Fruit fly (Drosophila melanogaster) whole organism, embryonic: Measurements from ENCODE around the gene CG42390.

Source experiments
- CG1792 ChIP-seq: fragments of 200-800 bp; sonication (Bioruptor generic); optimal IDR thresholded peaks from 2 replicates; lab custom pipeline; 2016; ENCODE audit warnings: missing biosample characterization, missing genetic modification characterization
- Hr78 ChIP-seq, 2 experiments: fragments of 200-800 bp in 1 of 2; fragments of >200 bp in 1 of 2; sonication (Bioruptor generic) in 1 of 2; optimal IDR thresholded peaks; 2 replicates each; lab custom pipeline; 2017 to 2019; ENCODE audit warnings: missing biosample characterization in 2 of 2, missing genetic modification characterization in 2 of 2, mild to moderate bottlenecking in 1 of 2, moderate library complexity in 1 of 2
- ewg ChIP-seq: fragments of 200-800 bp; sonication (Bioruptor generic); optimal IDR thresholded peaks from 3 replicates; lab custom pipeline; 2017; ENCODE audit warnings: mild to moderate bottlenecking, missing biosample characterization, missing genetic modification reagents, missing genetic modification characterization
- pnt ChIP-seq: fragments of 200-800 bp; sonication (Bioruptor generic); optimal IDR thresholded peaks from 3 replicates; lab custom pipeline; 2016; ENCODE audit warnings: missing biosample characterization, missing genetic modification characterization
- ttk ChIP-seq: fragments of 200-800 bp; sonication (Bioruptor generic); IDR thresholded peaks from 2 replicates; pipeline ENCODE4 v2.1.2; 2022; ENCODE audit warnings: missing biosample characterization, missing genetic modification characterization

DNA sequence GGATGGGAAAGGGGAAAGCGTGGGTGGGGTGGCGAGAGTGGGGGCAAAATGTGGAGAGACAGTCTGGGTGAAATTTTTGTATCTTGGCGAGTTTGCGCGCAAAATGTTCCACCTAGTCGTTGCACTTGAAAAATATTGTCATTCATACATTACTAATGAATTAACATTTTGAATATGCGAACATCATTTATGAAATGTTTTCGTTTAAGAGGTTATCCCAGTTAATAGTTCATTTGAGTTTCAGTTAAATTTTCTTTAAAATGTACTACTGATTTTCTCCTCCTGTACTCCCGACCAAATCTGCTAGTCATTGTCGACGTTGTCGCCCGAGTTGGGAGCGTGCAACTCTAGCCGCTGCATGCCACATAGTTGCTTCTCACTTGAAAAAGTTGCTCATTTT, 30.1 kb downstream of the CG42390 start:
- TF ChIP-seq CG1792 (GFP tag; lab: Kevin White, UChicago) (no peak), pnt (GFP tag; lab: Kevin White, UChicago) (no peak), Hr78 (GFP tag; optimal IDR thresholded peaks at IDR 0.05; lab: Kevin White, UChicago) (no peak), ewg (no peak), ttk (GFP tag; lab: Robert Waterston, UW) (no peak)
